Fruit fly (Drosophila melanogaster) whole organism, wandering third instar larva: Measurements from ENCODE around the gene TfIIFbeta.

Experiments used
- GATAd ChIP-seq: sonication (Bioruptor generic); optimal IDR thresholded peaks from 2 replicates; lab custom pipeline; 2016; ENCODE audit warnings: missing biosample characterization, missing genetic modification characterization
- OdsH ChIP-seq: fragments of 200-800 bp; sonication (Bioruptor generic); optimal IDR thresholded peaks from 2 replicates; lab custom pipeline; 2016; ENCODE audit warnings: missing biosample characterization, mild to moderate bottlenecking, missing genetic modification characterization
- Sp1 ChIP-seq: fragments of 200-800 bp; sonication (Bioruptor generic); optimal IDR thresholded peaks from 3 replicates; lab custom pipeline; 2019; ENCODE audit warnings: missing biosample characterization, mild to moderate bottlenecking, missing genetic modification characterization, moderate library complexity
- foxo ChIP-seq, 2 experiments: fragments of 200-800 bp; sonication (Bioruptor generic); optimal IDR thresholded peaks; 2 replicates in 1 of 2; 3 replicates in 1 of 2; lab custom pipeline; 2016 to 2017; ENCODE audit warnings: missing biosample characterization in 2 of 2, missing genetic modification characterization in 2 of 2

- TF ChIP-seq OdsH (GFP tag; lab: Kevin White, UChicago) (no peak), Sp1 (GFP tag; lab: Kevin White, UChicago) (no peak), GATAd (GFP tag; lab: Kevin White, UChicago) (no peak), foxo (GFP tag; optimal IDR thresholded peaks at IDR 0.05; lab: Kevin White, UChicago) (no peak)
Measured at dm6 chr3R:10767526-10767925, at the start of gene TfIIFbeta.
